Fruit fly (Drosophila melanogaster): ENCODE results near the gene CG14968.

The CG14968 gene

DNA sequence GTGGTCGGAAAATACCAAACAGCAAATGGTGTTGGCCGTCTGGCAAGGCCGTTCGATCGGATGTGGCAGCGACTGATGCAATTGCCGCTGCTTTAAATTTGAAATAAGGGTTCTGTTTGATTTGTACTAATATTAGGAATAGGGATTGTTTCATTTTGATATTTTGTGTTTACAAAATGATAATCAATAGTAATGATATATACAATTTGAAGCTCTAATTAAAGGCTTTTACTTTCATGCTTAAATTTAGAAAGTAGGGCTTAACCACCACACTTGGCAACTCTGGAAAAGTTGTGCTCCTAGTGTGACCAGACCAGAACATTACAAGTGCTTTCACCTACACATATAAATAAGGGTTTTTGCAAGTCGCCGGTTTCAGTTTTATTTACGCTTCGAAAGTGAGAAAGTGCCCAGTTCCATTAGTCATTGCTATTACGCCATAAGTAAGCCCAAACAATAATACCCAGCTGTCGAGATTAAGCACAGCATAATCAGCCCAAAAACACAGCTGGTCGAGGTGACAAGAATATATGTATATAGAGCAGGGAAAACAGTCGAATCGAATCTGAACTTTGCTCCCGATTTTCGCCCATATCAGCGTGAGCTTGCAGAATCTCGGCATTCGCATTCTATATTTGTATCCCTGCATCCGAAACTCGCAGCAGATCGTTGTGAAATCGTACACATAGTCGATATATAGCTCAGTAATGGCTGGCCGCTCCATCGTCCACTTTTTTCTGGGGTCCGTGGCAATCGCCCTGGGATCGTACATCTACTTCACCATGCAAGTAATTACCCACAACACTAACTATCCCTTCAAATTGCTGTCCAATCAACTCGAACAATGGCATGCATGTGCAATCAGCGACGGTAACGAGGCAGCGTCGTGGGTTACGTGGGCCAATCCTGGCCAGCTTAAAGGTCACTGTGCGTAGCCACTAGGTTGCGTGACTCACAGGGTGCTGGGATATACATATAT lies 23.3 kb upstream of the CG14968 start, which contains the start of gene Gtpx (continued):
- TF ChIP-seq CHES-1-like (GFP tag; optimal IDR thresholded peaks at IDR 0.05) (peak; percentile 61), CG10431 (GFP tag; optimal IDR thresholded peaks at IDR 0.05) (no peak), grau (tag; optimal IDR thresholded peaks at IDR 0.05) (peak; percentile 61), bsh (GFP tag; optimal IDR thresholded peaks at IDR 0.05) (peak; percentile 25 to 57), fd96Cb (tag; optimal IDR thresholded peaks at IDR 0.05) (no peak), wor (GFP tag; IDR thresholded peaks at IDR 0.05) (no peak), TFAM (GFP tag; optimal IDR thresholded peaks at IDR 0.05) (no peak), CG4360 (GFP tag; IDR thresholded peaks at IDR 0.05) (no peak), ttk (GFP tag; IDR thresholded peaks at IDR 0.05) (no peak), Mes4 (GFP tag; optimal IDR thresholded peaks at IDR 0.05) (peak; percentile 20), sna (GFP tag; IDR thresholded peaks at IDR 0.05; ENCODE audit: partially characterized antibody) (no peak), CG12942 (GFP tag; optimal IDR thresholded peaks at IDR 0.05) (no peak), cato (GFP tag; optimal IDR thresholded peaks at IDR 0.05; ENCODE audit: borderline replicate concordance) (no peak), CG17328 (GFP tag; IDR thresholded peaks at IDR 0.05) (0 out of 2 replicates have a peak, but pooled peaks have one; percentile 41), sc (optimal IDR thresholded peaks at IDR 0.05) (no peak), sc (GFP tag; optimal IDR thresholded peaks at IDR 0.05) (no peak), prd (optimal IDR thresholded peaks at IDR 0.05) (no peak), prd (GFP tag; IDR thresholded peaks at IDR 0.05) (peak; percentile 50; the same call in 1 of the 3 replicates), Antp (GFP tag; optimal IDR thresholded peaks at IDR 0.05) (peak; percentile 27), Jarid2 (GFP tag; optimal IDR thresholded peaks at IDR 0.05) (no peak), CG12071 (GFP tag; optimal IDR thresholded peaks at IDR 0.05) (no peak), Sry-β (GFP tag; optimal IDR thresholded peaks at IDR 0.05) (no peak), CG1024 (GFP tag; IDR thresholded peaks at IDR 0.05) (peak; percentile 17; the same call in 1 of the 2 replicates), hb (GFP tag; IDR thresholded peaks at IDR 0.05; ENCODE audit: partially characterized antibody) (no peak), Blimp-1 (GFP tag; optimal IDR thresholded peaks at IDR 0.05) (peak; percentile 37), Hr78 (GFP tag; optimal IDR thresholded peaks at IDR 0.05) (peak in 1 of 2 experiments; percentile 57), Eip74EF (GFP tag; optimal IDR thresholded peaks at IDR 0.05) (no peak), HLHmδ (GFP tag; optimal IDR thresholded peaks at IDR 0.05) (no peak), Lim3 (GFP tag; IDR thresholded peaks at IDR 0.05) (no peak), h (optimal IDR thresholded peaks at IDR 0.05) (no peak), CG30403 (GFP tag; optimal IDR thresholded peaks at IDR 0.05) (peak; percentile 62), CG10209 (GFP tag; optimal IDR thresholded peaks at IDR 0.05) (peak; percentile 25), Hr51 (GFP tag; optimal IDR thresholded peaks at IDR 0.05) (no peak), BtbVII (GFP tag; optimal IDR thresholded peaks at IDR 0.05) (no peak), CG11247 (GFP tag; IDR thresholded peaks at IDR 0.05) (no peak), ato (GFP tag; IDR thresholded peaks at IDR 0.05; ENCODE audit: partially characterized antibody) (no peak), bowl (GFP tag; IDR thresholded peaks at IDR 0.05) (no peak), twi (tag; optimal IDR thresholded peaks at IDR 0.05) (peak; percentile 23), rib (GFP tag; IDR thresholded peaks at IDR 0.05) (no peak), kay (GFP tag; optimal IDR thresholded peaks at IDR 0.05) (peak; percentile 20), HLH3B (GFP tag; IDR thresholded peaks at IDR 0.05) (no peak), emc (GFP tag; optimal IDR thresholded peaks at IDR 0.05) (no peak), CG13624 (GFP tag; optimal IDR thresholded peaks at IDR 0.05) (peak; percentile 73), Abd-B (GFP tag; optimal IDR thresholded peaks at IDR 0.05) (peak; percentile 76), CG1603 (tag; optimal IDR thresholded peaks at IDR 0.05) (peak; percentile 54), MESR4 (GFP tag; optimal IDR thresholded peaks at IDR 0.05) (no peak), zen (tag; optimal IDR thresholded peaks at IDR 0.05) (peak; percentile 3), CG34224 (GFP tag; IDR thresholded peaks at IDR 0.05; ENCODE audit: partially characterized antibody) (no peak)

Measured in whole organism, embryonic.